Fruit fly (Drosophila melanogaster) S2 (cell line): Measurements from ENCODE around the gene grim.

Experiments used
- CG8478 ChIP-seq: fragments of >200 bp; optimal IDR thresholded peaks from 2 replicates; lab custom pipeline; 2018
- CTCF ChIP-seq, 2 experiments: fragments of >200 bp; optimal IDR thresholded peaks; 2 replicates each; lab custom pipeline; 2018

DNA sequence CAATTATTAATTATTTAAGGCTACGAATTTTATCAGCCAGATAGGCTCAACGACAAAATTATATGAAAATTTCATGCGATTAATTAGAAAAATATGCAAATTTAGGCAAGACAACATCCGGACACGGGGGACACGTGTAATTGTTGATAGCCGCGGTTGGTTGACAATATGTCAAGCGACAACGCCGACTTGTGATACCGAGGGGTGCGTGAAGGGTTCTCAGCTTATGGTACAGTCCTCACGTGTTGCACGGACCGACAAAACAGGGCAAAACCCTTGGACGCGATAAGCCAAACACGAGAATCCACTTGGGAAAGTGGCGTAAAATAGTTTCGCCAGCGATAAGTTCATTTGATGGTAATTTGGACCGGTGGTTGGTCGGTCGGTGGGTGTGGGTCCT lies 43.8 kb upstream of the grim start:
- no peak for TF ChIP-seq CTCF (optimal IDR thresholded peaks at IDR 0.05; lab: Kevin White, UChicago)
- TF ChIP-seq CG8478 (lab: Kevin White, UChicago), result no peak
